Worm (Caenorhabditis elegans) whole organism, L4 larva: ENCODE data around the gene nhr-44.

Experiments
- F26F4.8 ChIP-seq: fragments of 200-800 bp; sonication (Bioruptor generic); conservative IDR thresholded peaks from 2 replicates; pipeline ENCODE4 v1.3.6; 2022; ENCODE audit warnings: missing genetic modification characterization, missing compliant biosample characterization
- F49E8.2 ChIP-seq: sonication (generic microtip); optimal IDR thresholded peaks from 2 replicates; lab custom pipeline; 2016; ENCODE audit warnings: missing compliant biosample characterization, mild to moderate bottlenecking, missing genetic modification characterization, borderline replicate concordance
- T26A8.4 ChIP-seq: fragments of 200-800 bp; sonication (Bioruptor generic); IDR thresholded peaks from 2 replicates; pipeline ENCODE4 v1.3.6; 2022; ENCODE audit warnings: missing genetic modification characterization, missing compliant biosample characterization
- Y48G9A.11 ChIP-seq: fragments of 200-800 bp; sonication (Bioruptor generic); IDR thresholded peaks from 2 replicates; pipeline ENCODE4 v1.3.6; 2022; ENCODE audit warnings: missing genetic modification reagents, missing genetic modification characterization, missing compliant biosample characterization
- Y75B8A.6 ChIP-seq: fragments of 200-800 bp; sonication (Bioruptor generic); IDR thresholded peaks from 2 replicates; pipeline ENCODE4 v1.3.6; 2022; ENCODE audit warnings: missing genetic modification reagents, missing genetic modification characterization, missing compliant biosample characterization
- aly-2 ChIP-seq: sonication (generic microtip); optimal IDR thresholded peaks from 2 replicates; lab custom pipeline; 2018; ENCODE audit warnings: missing biosample characterization, missing genetic modification characterization
- ama-1 ChIP-seq: fragments of 150-350 bp; optimal IDR thresholded peaks from 2 replicates; lab custom pipeline; 2014; ENCODE audit warnings: inconsistent platforms, mixed read lengths
- cey-2 ChIP-seq: sonication (generic microtip); optimal IDR thresholded peaks from 3 replicates; lab custom pipeline; 2017; ENCODE audit warnings: missing genetic modification characterization, mild to moderate bottlenecking, missing compliant biosample characterization, antibody characterized with exemption, borderline replicate concordance; ENCODE audit not compliant: insufficient read depth
- daf-16 ChIP-seq, 3 experiments: sonication (generic microtip); optimal IDR thresholded peaks; 2 replicates each; lab custom pipeline; 2016 to 2017; ENCODE audit warnings: missing genetic modification characterization in 3 of 3, missing genetic modification reagents in 3 of 3, mild to moderate bottlenecking in 2 of 3, missing compliant biosample characterization in 2 of 3, missing biosample characterization in 1 of 3, moderate library complexity in 1 of 3
- dmd-6 ChIP-seq: fragments of 200-800 bp; sonication (Bioruptor generic); IDR thresholded peaks from 2 replicates; pipeline ENCODE4 v1.3.6; 2022; ENCODE audit warnings: missing genetic modification reagents, missing genetic modification characterization, missing compliant biosample characterization
- dmd-8 ChIP-seq: fragments of 200-800 bp; sonication (Bioruptor generic); IDR thresholded peaks from 2 replicates; pipeline ENCODE4 v1.3.6; 2022; ENCODE audit warnings: missing genetic modification characterization, missing compliant biosample characterization
- duxl-1 ChIP-seq: sonication (generic microtip); optimal IDR thresholded peaks from 2 replicates; lab custom pipeline; 2016; ENCODE audit warnings: mild to moderate bottlenecking, missing genetic modification characterization, moderate library complexity, missing compliant biosample characterization; ENCODE audit not compliant: poor library complexity
- dve-1 ChIP-seq: sonication (generic microtip); optimal IDR thresholded peaks from 2 replicates; lab custom pipeline; 2017; ENCODE audit warnings: antibody characterized with exemption, mild to moderate bottlenecking, missing genetic modification characterization, missing compliant biosample characterization; ENCODE audit not compliant: insufficient read depth
- egl-27 ChIP-seq: sonication (generic microtip); optimal IDR thresholded peaks from 3 replicates; lab custom pipeline; 2017; ENCODE audit warnings: missing biosample characterization, missing genetic modification reagents, missing genetic modification characterization
- egl-43 ChIP-seq: fragments of 200-800 bp; sonication (Bioruptor generic); IDR thresholded peaks from 2 replicates; pipeline ENCODE4 v1.3.6; 2022; ENCODE audit warnings: missing genetic modification reagents, missing genetic modification characterization, missing compliant biosample characterization
- hlh-11 ChIP-seq: fragments of 200-800 bp; sonication (Bioruptor generic); optimal IDR thresholded peaks from 2 replicates; lab custom pipeline; 2018; ENCODE audit warnings: mild to moderate bottlenecking, missing genetic modification characterization, missing compliant biosample characterization
- hlh-30 ChIP-seq: sonication (generic microtip); optimal IDR thresholded peaks from 2 replicates; lab custom pipeline; 2017; ENCODE audit warnings: antibody characterized with exemption, mild to moderate bottlenecking, missing genetic modification characterization, missing compliant biosample characterization; ENCODE audit not compliant: insufficient read depth
- lin-1 ChIP-seq: fragments of 200-800 bp; sonication (Bioruptor generic); IDR thresholded peaks from 2 replicates; pipeline ENCODE4 v1.3.6; 2022; ENCODE audit warnings: missing genetic modification reagents, missing genetic modification characterization, missing compliant biosample characterization
- lin-13 ChIP-seq: fragments of 150-350 bp; optimal IDR thresholded peaks from 2 replicates; lab custom pipeline; 2014; ENCODE audit warnings: missing biosample characterization, missing genetic modification reagents, missing genetic modification characterization
- lin-38 ChIP-seq: fragments of 200-800 bp; sonication (Bioruptor generic); IDR thresholded peaks from 2 replicates; pipeline ENCODE4 v1.3.6; 2022; ENCODE audit warnings: missing genetic modification reagents, missing genetic modification characterization, missing compliant biosample characterization
- madf-9 ChIP-seq: fragments of 200-800 bp; sonication (Bioruptor generic); conservative IDR thresholded peaks from 2 replicates; pipeline ENCODE4 v1.3.6; 2022; ENCODE audit warnings: missing genetic modification reagents, missing genetic modification characterization, missing compliant biosample characterization
- mdl-1 ChIP-seq, 2 experiments: fragments of 150-350 bp in 1 of 2; sonication (generic microtip) in 1 of 2; optimal IDR thresholded peaks; 2 replicates each; lab custom pipeline; 2014 to 2017; ENCODE audit warnings: missing biosample characterization in 2 of 2, missing genetic modification characterization in 2 of 2
- mdt-29 ChIP-seq: fragments of 200-800 bp; sonication (Bioruptor generic); IDR thresholded peaks from 2 replicates; pipeline ENCODE4 v1.3.6; 2022; ENCODE audit warnings: missing genetic modification reagents, missing genetic modification characterization, missing compliant biosample characterization
- mxl-2 ChIP-seq: fragments of 200-800 bp; sonication (Bioruptor generic); conservative IDR thresholded peaks from 2 replicates; pipeline ENCODE4 v1.3.6; 2022; ENCODE audit warnings: missing genetic modification reagents, missing genetic modification characterization, missing compliant biosample characterization
- mxl-3 ChIP-seq: fragments of 200-800 bp; sonication (Bioruptor generic); optimal IDR thresholded peaks from 2 replicates; lab custom pipeline; 2018; ENCODE audit warnings: mild to moderate bottlenecking, missing genetic modification characterization, missing compliant biosample characterization
- nhr-102 ChIP-seq: sonication (generic microtip); optimal IDR thresholded peaks from 2 replicates; lab custom pipeline; 2016; ENCODE audit warnings: mild to moderate bottlenecking, missing genetic modification characterization, moderate library complexity, missing compliant biosample characterization
- nhr-28 ChIP-seq: fragments of 150-350 bp; optimal IDR thresholded peaks from 2 replicates; lab custom pipeline; 2014; ENCODE audit warnings: missing biosample characterization, missing genetic modification characterization
- php-3 ChIP-seq: fragments of 200-800 bp; sonication (Bioruptor generic); IDR thresholded peaks from 2 replicates; pipeline ENCODE4 v1.3.6; 2022; ENCODE audit warnings: missing genetic modification reagents, missing genetic modification characterization, missing compliant biosample characterization
- pqm-1 ChIP-seq: sonication (generic microtip); optimal IDR thresholded peaks from 2 replicates; lab custom pipeline; 2017; ENCODE audit warnings: missing biosample characterization, missing genetic modification characterization
- rbr-2 ChIP-seq: sonication (generic microtip); optimal IDR thresholded peaks from 2 replicates; lab custom pipeline; 2016; ENCODE audit warnings: missing genotype, missing genetic modification characterization, missing compliant biosample characterization
- sdz-12 ChIP-seq: fragments of 200-800 bp; sonication (Bioruptor generic); optimal IDR thresholded peaks from 2 replicates; lab custom pipeline; 2018; ENCODE audit warnings: mild to moderate bottlenecking, missing genetic modification characterization, missing compliant biosample characterization
- spr-3 ChIP-seq: fragments of 200-800 bp; sonication (Bioruptor generic); optimal IDR thresholded peaks from 2 replicates; lab custom pipeline; 2018; ENCODE audit warnings: mild to moderate bottlenecking, missing genetic modification characterization, missing compliant biosample characterization
- tra-1 ChIP-seq: fragments of 200-800 bp; sonication (Bioruptor generic); IDR thresholded peaks from 2 replicates; pipeline ENCODE4 v1.3.6; 2022; ENCODE audit warnings: missing genetic modification reagents, missing genetic modification characterization, missing compliant biosample characterization
- unc-62 ChIP-seq, 3 experiments: fragments of 150-350 bp in 1 of 3; sonication (generic microtip); optimal IDR thresholded peaks in 2 of 3; peaks in 1 of 3; 1 replicate in 1 of 3; 2 replicates in 2 of 3; lab custom pipeline; 2014 to 2017; ENCODE audit warnings: missing biosample characterization in 3 of 3, missing genetic modification characterization in 3 of 3, missing genetic modification reagents in 3 of 3, missing genotype in 1 of 3
- zag-1 ChIP-seq: fragments of 150-350 bp; optimal IDR thresholded peaks from 2 replicates; lab custom pipeline; 2014; ENCODE audit warnings: missing biosample characterization, missing genetic modification characterization
- zip-11 ChIP-seq: fragments of 200-800 bp; sonication (Bioruptor generic); IDR thresholded peaks from 2 replicates; pipeline ENCODE4 v1.3.6; 2022; ENCODE audit warnings: missing genetic modification characterization, missing compliant biosample characterization
- zip-2 ChIP-seq: fragments of 150-350 bp; optimal IDR thresholded peaks from 2 replicates; lab custom pipeline; 2014; ENCODE audit warnings: missing biosample characterization, missing genetic modification characterization

Gene nhr-44

ce11 chrV:8949873-8950272 is 14.0 kb downstream of the nhr-44 start:
- no peak for TF ChIP-seq Y75B8A.6
- no peak for TF ChIP-seq lin-13
- 0 out of 2 replicates have a peak, but pooled peaks have one; percentile 17 for TF ChIP-seq php-3 (GFP tag; lab: Robert Waterston, UW)
- TF ChIP-seq mdl-1 (tag; optimal IDR thresholded peaks at IDR 0.05; lab: Kevin White, UChicago): no peak
- TF ChIP-seq mxl-2 (GFP tag; lab: Robert Waterston, UW): no peak
- no peak for TF ChIP-seq dmd-8 (GFP tag; lab: Robert Waterston, UW)
- no peak for TF ChIP-seq aly-2
- no peak for TF ChIP-seq zip-2 (tag; lab: Kevin White, UChicago)
- TF ChIP-seq spr-3 (GFP tag; lab: Kevin White, UChicago): no peak
- TF ChIP-seq F49E8.2 (tag; lab: Kevin White, UChicago): no peak
- TF ChIP-seq T26A8.4 (GFP tag; lab: Robert Waterston, UW): no peak
- no peak for TF ChIP-seq sdz-12 (GFP tag; lab: Kevin White, UChicago)
- TF ChIP-seq madf-9 (GFP tag; lab: Robert Waterston, UW): 0 out of 2 replicates have a peak, but pooled peaks have one; percentile 20
- TF ChIP-seq unc-62 (GFP tag; optimal IDR thresholded peaks at IDR 0.05 in 1 of 2; lab: Kevin White, UChicago): peak in 1 of 2 experiments; percentile 95
- no peak for TF ChIP-seq unc-62 (tag; optimal IDR thresholded peaks at IDR 0.05; lab: Kevin White, UChicago)
- TF ChIP-seq ama-1 (lab: Kevin White, UChicago): no peak

- TF ChIP-seq F49E8.2 (tag; lab: Kevin White, UChicago) (no peak), daf-16 (GFP tag; optimal IDR thresholded peaks at IDR 0.05; lab: Kevin White, UChicago) (no peak), daf-16 (tag; optimal IDR thresholded peaks at IDR 0.05; lab: Kevin White, UChicago) (peak; percentile 68), Y48G9A.11 (GFP tag; lab: Robert Waterston, UW) (no peak), dmd-6 (GFP tag; lab: Robert Waterston, UW) (peak; percentile 82), lin-1 (GFP tag; lab: Robert Waterston, UW) (peak; percentile 72; the same call in 1 of the 2 replicates), mdl-1 (tag; optimal IDR thresholded peaks at IDR 0.05; lab: Kevin White, UChicago) (peak in 1 of 2 experiments; percentile 30), F26F4.8 (GFP tag; lab: Robert Waterston, UW) (no peak), hlh-11 (peak; percentile 80), dve-1 (peak; percentile 72), tra-1 (0 out of 2 replicates have a peak, but pooled peaks have one; percentile 52), php-3 (GFP tag; lab: Robert Waterston, UW) (peak; percentile 75), unc-62 (GFP tag; optimal IDR thresholded peaks at IDR 0.05 in 1 of 2; lab: Kevin White, UChicago) (peak in 1 of 2 experiments; percentile 63), unc-62 (tag; optimal IDR thresholded peaks at IDR 0.05; lab: Kevin White, UChicago) (no peak), hlh-30 (tag; lab: Kevin White, UChicago) (peak; percentile 76), mxl-3 (GFP tag; lab: Kevin White, UChicago) (peak; percentile 34), egl-27 (no peak), nhr-28 (tag; lab: Kevin White, UChicago) (peak; percentile 43), zag-1 (tag; lab: Kevin White, UChicago) (no peak), nhr-102 (tag; lab: Kevin White, UChicago) (peak; percentile 6)
Observed at ce11 chrV:8948996-8949395, 14.9 kb downstream of the nhr-44 start.

- TF ChIP-seq duxl-1 (tag; lab: Kevin White, UChicago) (no peak), lin-38 (GFP tag; lab: Robert Waterston, UW) (no peak), mxl-3 (GFP tag; lab: Kevin White, UChicago) (no peak), sdz-12 (GFP tag; lab: Kevin White, UChicago) (no peak), T26A8.4 (GFP tag; lab: Robert Waterston, UW) (no peak), php-3 (GFP tag; lab: Robert Waterston, UW) (peak; percentile 59), nhr-28 (tag; lab: Kevin White, UChicago) (peak; percentile 17), zip-11 (GFP tag; lab: Robert Waterston, UW) (no peak), madf-9 (GFP tag; lab: Robert Waterston, UW) (no peak), hlh-30 (tag; lab: Kevin White, UChicago) (peak; percentile 14), dmd-6 (GFP tag; lab: Robert Waterston, UW) (0 out of 2 replicates have a peak, but pooled peaks have one; percentile 15), nhr-102 (tag; lab: Kevin White, UChicago) (no peak), rbr-2 (tag; lab: Kevin White, UChicago) (no peak), pqm-1 (peak; percentile 35), egl-43 (no peak), mdt-29 (GFP tag; lab: Robert Waterston, UW) (no peak), cey-2 (tag; lab: Kevin White, UChicago) (no peak)
Observed at ce11 chrV:8948365-8948764, 15.5 kb downstream of the nhr-44 start.
